Fruit fly (Drosophila melanogaster) whole organism, embryonic: Measurements from ENCODE around the gene wus.

Source experiments
- Adf1 ChIP-seq: fragments of 200-800 bp; sonication (Bioruptor generic); IDR thresholded peaks from 2 replicates; pipeline ENCODE4 v1.3.6; 2022; ENCODE audit warnings: missing biosample characterization, missing genetic modification characterization
- CG11695 ChIP-seq: fragments of 200-800 bp; sonication (Bioruptor generic); IDR thresholded peaks from 3 replicates; pipeline ENCODE4 v1.3.6; 2022; ENCODE audit warnings: missing biosample characterization, missing genetic modification characterization
- CG3163 ChIP-seq: fragments of 200-800 bp; sonication (Bioruptor generic); optimal IDR thresholded peaks from 3 replicates; lab custom pipeline; 2016; ENCODE audit warnings: missing biosample characterization, missing genetic modification characterization
- Deaf1 ChIP-seq: fragments of 200-800 bp; optimal IDR thresholded peaks from 3 replicates; lab custom pipeline; 2019; ENCODE audit warnings: missing biosample characterization, mild to moderate bottlenecking, missing genetic modification characterization, moderate library complexity
- ERR ChIP-seq: fragments of 200-800 bp; sonication (Bioruptor generic); optimal IDR thresholded peaks from 2 replicates; lab custom pipeline; 2016; ENCODE audit warnings: missing biosample characterization, missing genetic modification characterization
- HHEX ChIP-seq: fragments of 200-800 bp; sonication (Bioruptor generic); optimal IDR thresholded peaks from 3 replicates; lab custom pipeline; 2017; ENCODE audit warnings: missing biosample characterization, mild to moderate bottlenecking, missing genetic modification characterization, missing genetic modification reagents
- Hey ChIP-seq: fragments of 200-800 bp; sonication (Bioruptor generic); optimal IDR thresholded peaks from 3 replicates; lab custom pipeline; 2018; ENCODE audit warnings: missing biosample characterization, mild to moderate bottlenecking, missing genetic modification characterization
- Sin3A ChIP-seq: fragments of >200 bp; optimal IDR thresholded peaks from 2 replicates; lab custom pipeline; 2018
- bbx ChIP-seq: fragments of 200-800 bp; sonication (Bioruptor generic); IDR thresholded peaks from 2 replicates; pipeline ENCODE4 v1.3.6; 2022; ENCODE audit warnings: missing biosample characterization, missing genetic modification characterization; ENCODE audit not compliant: partially characterized antibody
- cad ChIP-seq: fragments of >200 bp; optimal IDR thresholded peaks from 2 replicates; lab custom pipeline; 2017; ENCODE audit warnings: missing biosample characterization, missing genetic modification characterization
- chn ChIP-seq: fragments of 200-800 bp; sonication (Bioruptor generic); optimal IDR thresholded peaks from 2 replicates; lab custom pipeline; 2016; ENCODE audit warnings: missing biosample characterization, missing genetic modification characterization
- phol ChIP-seq: fragments of 200-800 bp; sonication (Bioruptor generic); optimal IDR thresholded peaks from 3 replicates; lab custom pipeline; 2018; ENCODE audit warnings: missing biosample characterization, mild to moderate bottlenecking, missing genetic modification characterization, moderate library complexity
- psq ChIP-seq: fragments of 200-800 bp; sonication (Bioruptor generic); optimal IDR thresholded peaks from 2 replicates; lab custom pipeline; 2017; ENCODE audit warnings: missing biosample characterization, missing genetic modification characterization

dm6 chrX:16924069-16924721, 16.5 kb downstream of the wus start:
- TF ChIP-seq psq (GFP tag; lab: Kevin White, UChicago) (no peak), Deaf1 (no peak), cad (GFP tag; lab: Kevin White, UChicago) (no peak), phol (tag; lab: Kevin White, UChicago) (no peak), Hey (tag; lab: Kevin White, UChicago) (no peak), ERR (GFP tag; lab: Kevin White, UChicago) (no peak), Adf1 (no peak), CG3163 (no peak), bbx (GFP tag; lab: Robert Waterston, UW) (no peak), CG11695 (no peak), chn (GFP tag; lab: Kevin White, UChicago) (no peak), HHEX (no peak), Sin3A (lab: Kevin White, UChicago) (no peak)
